Fruit fly (Drosophila melanogaster) whole organism, embryonic: Measurements from ENCODE around the gene mora.

Source experiments
- Ada2b ChIP-seq: fragments of 200-800 bp; sonication (Bioruptor generic); IDR thresholded peaks from 2 replicates; pipeline ENCODE4 v1.3.6; 2022; ENCODE audit warnings: missing biosample characterization, missing genetic modification characterization
- Asciz ChIP-seq: fragments of 200-800 bp; sonication (Bioruptor generic); optimal IDR thresholded peaks from 2 replicates; lab custom pipeline; 2017; ENCODE audit warnings: missing biosample characterization, mild to moderate bottlenecking, missing genetic modification characterization, missing genetic modification reagents
- Atf3 ChIP-seq: fragments of 200-800 bp; sonication (Bioruptor generic); optimal IDR thresholded peaks from 3 replicates; lab custom pipeline; 2016; ENCODE audit warnings: missing biosample characterization, missing genetic modification characterization
- CG10274 ChIP-seq: fragments of 200-800 bp; sonication (Bioruptor generic); optimal IDR thresholded peaks from 3 replicates; lab custom pipeline; 2017; ENCODE audit warnings: missing biosample characterization, mild to moderate bottlenecking, missing genetic modification characterization
- CG10321 ChIP-seq: fragments of 200-800 bp; sonication (Bioruptor generic); IDR thresholded peaks from 2 replicates; pipeline ENCODE4 v1.3.6; 2022; ENCODE audit warnings: missing biosample characterization, missing genetic modification characterization
- CG10543 ChIP-seq: fragments of 200-800 bp; sonication (Bioruptor generic); optimal IDR thresholded peaks from 3 replicates; lab custom pipeline; 2017; ENCODE audit warnings: missing biosample characterization, mild to moderate bottlenecking, missing genetic modification characterization, moderate library complexity
- CG10959 ChIP-seq: fragments of 200-800 bp; sonication (Bioruptor generic); IDR thresholded peaks from 2 replicates; pipeline ENCODE4 v1.3.6; 2022; ENCODE audit warnings: missing biosample characterization, missing genetic modification characterization
- CG11247 ChIP-seq: fragments of 200-800 bp; sonication (Bioruptor generic); IDR thresholded peaks from 2 replicates; pipeline ENCODE4 v1.3.6; 2022; ENCODE audit warnings: missing biosample characterization, missing genetic modification characterization
- CG11504 ChIP-seq: fragments of 200-800 bp; sonication (Bioruptor generic); optimal IDR thresholded peaks from 3 replicates; lab custom pipeline; 2019; ENCODE audit warnings: missing biosample characterization, mild to moderate bottlenecking, missing genetic modification characterization, moderate library complexity
- CG11695 ChIP-seq: fragments of 200-800 bp; sonication (Bioruptor generic); IDR thresholded peaks from 3 replicates; pipeline ENCODE4 v1.3.6; 2022; ENCODE audit warnings: missing biosample characterization, missing genetic modification characterization
- CG13296 ChIP-seq: fragments of 200-800 bp; sonication (Bioruptor generic); optimal IDR thresholded peaks from 3 replicates; lab custom pipeline; 2018; ENCODE audit warnings: missing biosample characterization, mild to moderate bottlenecking, missing genetic modification characterization
- CG13894 ChIP-seq: fragments of 200-800 bp; sonication (Bioruptor generic); optimal IDR thresholded peaks from 3 replicates; lab custom pipeline; 2018; ENCODE audit warnings: missing biosample characterization, mild to moderate bottlenecking, missing genetic modification characterization, moderate library complexity
- CG14441 ChIP-seq: fragments of 200-800 bp; sonication (Bioruptor generic); IDR thresholded peaks from 2 replicates; pipeline ENCODE4 v1.3.6; 2022; ENCODE audit warnings: missing biosample characterization, missing genetic modification characterization
- CG1602 ChIP-seq: fragments of 200-800 bp; sonication (Bioruptor generic); optimal IDR thresholded peaks from 3 replicates; lab custom pipeline; 2016; ENCODE audit warnings: missing biosample characterization, missing genetic modification characterization
- CG17385 ChIP-seq: fragments of 200-800 bp; sonication (Bioruptor generic); optimal IDR thresholded peaks from 3 replicates; lab custom pipeline; 2018; ENCODE audit warnings: missing biosample characterization, mild to moderate bottlenecking, missing genetic modification characterization
- CG17612 ChIP-seq: fragments of 200-800 bp; sonication (Bioruptor generic); IDR thresholded peaks from 2 replicates; pipeline ENCODE4 v1.3.6; 2022; ENCODE audit warnings: missing biosample characterization, missing genetic modification characterization
- CG17912 ChIP-seq: fragments of 200-800 bp; sonication (Bioruptor generic); optimal IDR thresholded peaks from 2 replicates; lab custom pipeline; 2018; ENCODE audit warnings: missing biosample characterization, mild to moderate bottlenecking, missing genetic modification characterization
- CG2129 ChIP-seq: fragments of 200-800 bp; sonication (Bioruptor generic); IDR thresholded peaks from 2 replicates; pipeline ENCODE4 v1.3.6; 2022; ENCODE audit warnings: missing biosample characterization, missing genetic modification characterization; ENCODE audit not compliant: partially characterized antibody
- CG2712 ChIP-seq: fragments of 200-800 bp; optimal IDR thresholded peaks from 3 replicates; lab custom pipeline; 2019; ENCODE audit warnings: missing biosample characterization, mild to moderate bottlenecking, missing genetic modification characterization, moderate library complexity
- CG4282 ChIP-seq: fragments of 200-800 bp; sonication (Bioruptor generic); optimal IDR thresholded peaks from 2 replicates; lab custom pipeline; 2016; ENCODE audit warnings: missing biosample characterization, missing genetic modification characterization
- CG4820 ChIP-seq: fragments of 200-800 bp; sonication (Bioruptor generic); optimal IDR thresholded peaks from 3 replicates; lab custom pipeline; 2016; ENCODE audit warnings: missing biosample characterization, missing genetic modification characterization
- CG4854 ChIP-seq: fragments of 200-800 bp; sonication (Bioruptor generic); optimal IDR thresholded peaks from 2 replicates; lab custom pipeline; 2016; ENCODE audit warnings: missing biosample characterization, missing genetic modification characterization, inconsistent platforms
- CG6272 ChIP-seq: fragments of 200-800 bp; sonication (Bioruptor generic); IDR thresholded peaks from 2 replicates; pipeline ENCODE4 v1.3.6; 2022; ENCODE audit warnings: missing biosample characterization, missing genetic modification characterization
- CG6683 ChIP-seq: fragments of 200-800 bp; sonication (Bioruptor generic); optimal IDR thresholded peaks from 2 replicates; lab custom pipeline; 2017; ENCODE audit warnings: missing biosample characterization, mild to moderate bottlenecking, missing genetic modification characterization, missing genetic modification reagents
- CG9932 ChIP-seq: fragments of 200-800 bp; sonication (Bioruptor generic); IDR thresholded peaks from 2 replicates; pipeline ENCODE4 v1.3.6; 2022; ENCODE audit warnings: missing biosample characterization, missing genetic modification characterization
- H15 ChIP-seq: fragments of 200-800 bp; sonication (Bioruptor generic); IDR thresholded peaks from 3 replicates; pipeline ENCODE4 v1.3.6; 2022; ENCODE audit warnings: missing biosample characterization, missing genetic modification characterization
- HLH4C ChIP-seq: fragments of 200-800 bp; sonication (Bioruptor generic); IDR thresholded peaks from 3 replicates; pipeline ENCODE4 v1.3.6; 2022; ENCODE audit warnings: missing biosample characterization, missing genetic modification characterization; ENCODE audit not compliant: partially characterized antibody
- Hmx ChIP-seq: fragments of 200-800 bp; sonication (Bioruptor generic); optimal IDR thresholded peaks from 2 replicates; lab custom pipeline; 2016; ENCODE audit warnings: missing biosample characterization, missing genetic modification characterization
- MTF-1 ChIP-seq: fragments of 200-800 bp; sonication (Bioruptor generic); optimal IDR thresholded peaks from 2 replicates; lab custom pipeline; 2018; ENCODE audit warnings: missing biosample characterization, mild to moderate bottlenecking, missing genetic modification characterization, borderline replicate concordance
- Mad ChIP-seq: fragments of 200-800 bp; sonication (Bioruptor generic); optimal IDR thresholded peaks from 2 replicates; lab custom pipeline; 2016; ENCODE audit warnings: missing biosample characterization, missing genetic modification characterization
- NC2β ChIP-seq: fragments of 200-800 bp; sonication (Bioruptor generic); optimal IDR thresholded peaks from 2 replicates; lab custom pipeline; 2016; ENCODE audit warnings: missing biosample characterization, missing genetic modification characterization
- Nf-YB ChIP-seq: fragments of 200-800 bp; sonication (Bioruptor generic); optimal IDR thresholded peaks from 3 replicates; lab custom pipeline; 2019; ENCODE audit warnings: missing biosample characterization, mild to moderate bottlenecking, missing genetic modification characterization, moderate library complexity
- Nf-YC ChIP-seq: fragments of 200-800 bp; optimal IDR thresholded peaks from 3 replicates; lab custom pipeline; 2019; ENCODE audit warnings: missing biosample characterization, mild to moderate bottlenecking, missing genetic modification characterization, moderate library complexity
- Ravus ChIP-seq: fragments of 200-800 bp; sonication (Bioruptor generic); IDR thresholded peaks from 2 replicates; pipeline ENCODE4 v1.3.6; 2022; ENCODE audit warnings: missing biosample characterization, missing genetic modification characterization
- Six4 ChIP-seq: fragments of 200-800 bp; sonication (Bioruptor generic); optimal IDR thresholded peaks from 2 replicates; lab custom pipeline; 2016; ENCODE audit warnings: missing biosample characterization, missing genetic modification characterization
- aop ChIP-seq: fragments of 200-800 bp; sonication (Bioruptor generic); IDR thresholded peaks from 2 replicates; pipeline ENCODE4 v1.3.6; 2022; ENCODE audit warnings: missing biosample characterization, missing genetic modification characterization
- ara ChIP-seq: fragments of 200-800 bp; sonication (Bioruptor generic); IDR thresholded peaks from 2 replicates; pipeline ENCODE4 v1.3.6; 2022; ENCODE audit warnings: missing biosample characterization, missing genetic modification characterization
- bsh ChIP-seq, 2 experiments: fragments of 200-800 bp; sonication (Bioruptor generic); optimal IDR thresholded peaks; 2 replicates each; lab custom pipeline; 2017 to 2018; ENCODE audit warnings: mild to moderate bottlenecking in 2 of 2, missing biosample characterization in 2 of 2, missing genetic modification characterization in 2 of 2, moderate library complexity in 1 of 2
- grn ChIP-seq: fragments of 200-800 bp; sonication (Bioruptor generic); optimal IDR thresholded peaks from 3 replicates; lab custom pipeline; 2017; ENCODE audit warnings: missing biosample characterization, missing genetic modification characterization
- ham ChIP-seq: fragments of 200-800 bp; sonication (Bioruptor generic); IDR thresholded peaks from 2 replicates; pipeline ENCODE4 v1.3.6; 2022; ENCODE audit warnings: missing biosample characterization, missing genetic modification characterization
- hb ChIP-seq: fragments of 200-800 bp; sonication (Bioruptor generic); IDR thresholded peaks from 3 replicates; pipeline ENCODE4 v1.3.6; 2022; ENCODE audit warnings: missing biosample characterization, missing genetic modification characterization; ENCODE audit not compliant: partially characterized antibody
- knrl ChIP-seq: fragments of 200-800 bp; sonication (Bioruptor generic); IDR thresholded peaks from 3 replicates; pipeline ENCODE4 v1.3.6; 2022; ENCODE audit warnings: missing biosample characterization, missing genetic modification characterization; ENCODE audit not compliant: partially characterized antibody
- nau ChIP-seq: fragments of 200-800 bp; sonication (Bioruptor generic); optimal IDR thresholded peaks from 3 replicates; lab custom pipeline; 2017; ENCODE audit warnings: missing biosample characterization, mild to moderate bottlenecking, missing genetic modification characterization, missing genetic modification reagents
- org-1 ChIP-seq: fragments of 200-800 bp; sonication (Bioruptor generic); optimal IDR thresholded peaks from 2 replicates; lab custom pipeline; 2017; ENCODE audit warnings: missing biosample characterization, missing genetic modification characterization
- pb ChIP-seq: fragments of 200-800 bp; sonication (Bioruptor generic); optimal IDR thresholded peaks from 3 replicates; lab custom pipeline; 2016; ENCODE audit warnings: missing biosample characterization, missing genetic modification characterization
- pum ChIP-seq: fragments of 200-800 bp; sonication (Bioruptor generic); optimal IDR thresholded peaks from 2 replicates; lab custom pipeline; 2016; ENCODE audit warnings: missing biosample characterization, missing genetic modification characterization
- ranshi ChIP-seq: fragments of 200-800 bp; sonication (Bioruptor generic); IDR thresholded peaks from 2 replicates; pipeline ENCODE4 v1.3.6; 2022; ENCODE audit warnings: missing biosample characterization, missing genetic modification characterization
- sens ChIP-seq: fragments of 200-800 bp; sonication (Bioruptor generic); peaks from one replicate; lab custom pipeline; 2016; ENCODE audit warnings: missing biosample characterization, missing genetic modification characterization
- tx ChIP-seq: fragments of 200-800 bp; sonication (Bioruptor generic); optimal IDR thresholded peaks from 2 replicates; lab custom pipeline; 2016; ENCODE audit warnings: missing biosample characterization, missing genetic modification characterization
- zen ChIP-seq: fragments of 200-800 bp; sonication (Bioruptor generic); optimal IDR thresholded peaks from 3 replicates; lab custom pipeline; 2018; ENCODE audit warnings: missing biosample characterization, mild to moderate bottlenecking, missing genetic modification characterization, moderate library complexity
- zf30C ChIP-seq: fragments of 200-800 bp; sonication (Bioruptor generic); optimal IDR thresholded peaks from 3 replicates; lab custom pipeline; 2018; ENCODE audit warnings: missing biosample characterization, mild to moderate bottlenecking, missing genetic modification characterization

Gene mora

dm6 chr3R:24188619-24189018, 2.5 kb downstream of the mora start, which contains the start of gene CG5515 (continued):
- peak; percentile 25 for TF ChIP-seq CG13296 (GFP tag; lab: Kevin White, UChicago)
- peak; percentile 69 for TF ChIP-seq CG1602 (GFP tag; lab: Kevin White, UChicago)
- peak; percentile 41 for TF ChIP-seq Hmx (GFP tag; lab: Kevin White, UChicago)
- TF ChIP-seq CG10959 (GFP tag; lab: Robert Waterston, UW) = peak; percentile 61
- TF ChIP-seq CG10543 (GFP tag; lab: Kevin White, UChicago) = peak; percentile 54
- peak; percentile 80 for TF ChIP-seq ara (GFP tag; lab: Robert Waterston, UW)
- peak; percentile 27; the same call in 1 of the 2 replicates for TF ChIP-seq CG17612
- peak; percentile 4; the same call in 1 of the 2 replicates for TF ChIP-seq Ravus
- TF ChIP-seq tx = peak; percentile 79
- no peak for TF ChIP-seq zf30C (GFP tag; lab: Kevin White, UChicago)
- TF ChIP-seq pum (GFP tag; lab: Kevin White, UChicago) = peak; percentile 49
- TF ChIP-seq CG2129 (GFP tag; lab: Robert Waterston, UW) = no peak
- peak; percentile 80 for TF ChIP-seq hb
- peak; percentile 96 for TF ChIP-seq sens (GFP tag; lab: Kevin White, UChicago)
- TF ChIP-seq pb (GFP tag; lab: Kevin White, UChicago) = peak; percentile 50
- peak; percentile 81 for TF ChIP-seq CG2712
- TF ChIP-seq org-1 (GFP tag; lab: Kevin White, UChicago) = no peak
- TF ChIP-seq CG4854 (GFP tag; lab: Kevin White, UChicago) = peak; percentile 52
- TF ChIP-seq ham (GFP tag; lab: Robert Waterston, UW) = peak; percentile 54; the same call in 1 of the 2 replicates
- TF ChIP-seq CG17385 (GFP tag; lab: Kevin White, UChicago) = peak; percentile 45
- no peak for TF ChIP-seq CG11504 (tag; lab: Kevin White, UChicago)
- TF ChIP-seq aop (GFP tag; lab: Robert Waterston, UW) = peak; percentile 21; the same call in 1 of the 2 replicates
- peak; percentile 76 for TF ChIP-seq CG14441 (GFP tag; lab: Robert Waterston, UW)
- TF ChIP-seq Mad (GFP tag; lab: Kevin White, UChicago) = peak; percentile 81
- peak; percentile 78 for TF ChIP-seq CG4282 (GFP tag; lab: Kevin White, UChicago)
- no peak for TF ChIP-seq CG13894 (tag; lab: Kevin White, UChicago)
- peak; percentile 89 for TF ChIP-seq knrl (GFP tag; lab: Robert Waterston, UW)
- peak; percentile 59 for TF ChIP-seq CG4820 (GFP tag; lab: Kevin White, UChicago)
- TF ChIP-seq Nf-YB (GFP tag; lab: Kevin White, UChicago) = no peak
- TF ChIP-seq CG10321 (GFP tag; lab: Robert Waterston, UW) = 0 out of 2 replicates have a peak, but pooled peaks have one; percentile 7
- peak; percentile 70 for TF ChIP-seq Atf3
- TF ChIP-seq NC2β = peak; percentile 61
- TF ChIP-seq grn (GFP tag; lab: Kevin White, UChicago) = no peak
- no peak for TF ChIP-seq CG10274 (GFP tag; lab: Kevin White, UChicago)
- TF ChIP-seq ranshi = peak; percentile 40; the same call in 1 of the 2 replicates
- TF ChIP-seq Nf-YC (tag; lab: Kevin White, UChicago) = peak; percentile 58
- no peak for TF ChIP-seq Asciz
- peak; percentile 27 for TF ChIP-seq CG6683
- no peak for TF ChIP-seq CG17912 (GFP tag; lab: Kevin White, UChicago)
- peak; percentile 59; the same call in 2 of the 3 replicates for TF ChIP-seq CG11695 (GFP tag; lab: Robert Waterston, UW)
- TF ChIP-seq Six4 (GFP tag; lab: Kevin White, UChicago) = peak; percentile 43
- peak; percentile 78 for TF ChIP-seq CG11247 (GFP tag; lab: Robert Waterston, UW)
- no peak for TF ChIP-seq MTF-1 (GFP tag; lab: Kevin White, UChicago)
- no peak for TF ChIP-seq nau (GFP tag; lab: Kevin White, UChicago)
- peak; percentile 66 for TF ChIP-seq Ada2b (GFP tag; lab: Robert Waterston, UW)
- peak; percentile 88 for TF ChIP-seq CG9932
- TF ChIP-seq bsh (GFP tag; optimal IDR thresholded peaks at IDR 0.05; lab: Kevin White, UChicago) = peak in 1 of 2 experiments; percentile 68
- peak; percentile 80 for TF ChIP-seq CG6272 (GFP tag; lab: Robert Waterston, UW)
- TF ChIP-seq HLH4C (GFP tag; lab: Robert Waterston, UW) = peak; percentile 83
- peak; percentile 86 for TF ChIP-seq H15 (GFP tag; lab: Robert Waterston, UW)
- peak; percentile 79 for TF ChIP-seq zen (tag; lab: Kevin White, UChicago)
